Fruit fly (Drosophila melanogaster) whole organism, embryonic: Measurements from ENCODE around the gene pros.

ENCODE experiments used
- ATbp ChIP-seq: fragments of 200-800 bp; sonication (Bioruptor generic); optimal IDR thresholded peaks from 2 replicates; lab custom pipeline; 2017; ENCODE audit warnings: missing biosample characterization, mild to moderate bottlenecking, missing genetic modification characterization, missing genetic modification reagents
- Awh ChIP-seq: fragments of 200-800 bp; sonication (Bioruptor generic); IDR thresholded peaks from 2 replicates; pipeline ENCODE4, ENCODE4 v1.3.6; 2022; ENCODE audit warnings: missing biosample characterization, missing genetic modification characterization
- C15 ChIP-seq: fragments of 200-800 bp; sonication (Bioruptor generic); IDR thresholded peaks from 3 replicates; pipeline ENCODE4 v1.3.6; 2022; ENCODE audit warnings: missing biosample characterization, missing genetic modification characterization
- CG10267 ChIP-seq: fragments of 200-800 bp; sonication (Bioruptor generic); optimal IDR thresholded peaks from 2 replicates; lab custom pipeline; 2018; ENCODE audit warnings: missing biosample characterization, mild to moderate bottlenecking, missing genetic modification characterization, moderate library complexity
- CG10543 ChIP-seq: fragments of 200-800 bp; sonication (Bioruptor generic); optimal IDR thresholded peaks from 3 replicates; lab custom pipeline; 2017; ENCODE audit warnings: missing biosample characterization, mild to moderate bottlenecking, missing genetic modification characterization, moderate library complexity
- CG11560 ChIP-seq: fragments of 200-800 bp; sonication (Bioruptor generic); IDR thresholded peaks from 3 replicates; pipeline ENCODE4 v1.3.6; 2022; ENCODE audit warnings: missing biosample characterization, missing genetic modification characterization
- CG11695 ChIP-seq: fragments of 200-800 bp; sonication (Bioruptor generic); IDR thresholded peaks from 3 replicates; pipeline ENCODE4 v1.3.6; 2022; ENCODE audit warnings: missing biosample characterization, missing genetic modification characterization
- CG11696 ChIP-seq: fragments of 200-800 bp; sonication (Bioruptor generic); IDR thresholded peaks from 2 replicates; pipeline ENCODE4 v1.3.6; 2022; ENCODE audit warnings: missing biosample characterization, missing genetic modification characterization
- CG11723 ChIP-seq: fragments of 200-800 bp; sonication (Bioruptor generic); optimal IDR thresholded peaks from 2 replicates; lab custom pipeline; 2017; ENCODE audit warnings: missing biosample characterization, mild to moderate bottlenecking, missing genetic modification characterization
- CG12659 ChIP-seq: fragments of 200-800 bp; sonication (Bioruptor generic); optimal IDR thresholded peaks from 3 replicates; lab custom pipeline; 2017; ENCODE audit warnings: mild to moderate bottlenecking, missing biosample characterization, missing genetic modification reagents, missing genetic modification characterization
- CG12744 ChIP-seq: fragments of 200-800 bp; sonication (Bioruptor generic); optimal IDR thresholded peaks from 2 replicates; lab custom pipeline; 2016; ENCODE audit warnings: missing biosample characterization, missing genetic modification characterization
- CG13123 ChIP-seq: fragments of 200-800 bp; sonication (Bioruptor generic); optimal IDR thresholded peaks from 2 replicates; lab custom pipeline; 2016; ENCODE audit warnings: missing biosample characterization, missing genetic modification characterization
- CG13424 ChIP-seq: fragments of 200-800 bp; sonication (Bioruptor generic); optimal IDR thresholded peaks from 2 replicates; lab custom pipeline; 2019; ENCODE audit warnings: missing biosample characterization, mild to moderate bottlenecking, missing genetic modification characterization, moderate library complexity
- CG13624 ChIP-seq: fragments of 200-800 bp; sonication (Bioruptor generic); optimal IDR thresholded peaks from 2 replicates; lab custom pipeline; 2016; ENCODE audit warnings: missing biosample characterization, missing genetic modification characterization
- CG14667 ChIP-seq: fragments of 200-800 bp; sonication (Bioruptor generic); IDR thresholded peaks from 2 replicates; pipeline ENCODE4 v1.3.6; 2022; ENCODE audit warnings: missing biosample characterization, missing genetic modification characterization
- CG1603 ChIP-seq: fragments of 200-800 bp; sonication (Bioruptor generic); optimal IDR thresholded peaks from 2 replicates; lab custom pipeline; 2019; ENCODE audit warnings: missing biosample characterization, mild to moderate bottlenecking, missing genetic modification characterization, moderate library complexity
- CG17568 ChIP-seq: fragments of 200-800 bp; sonication (Bioruptor generic); optimal IDR thresholded peaks from 2 replicates; lab custom pipeline; 2018; ENCODE audit warnings: missing biosample characterization, mild to moderate bottlenecking, missing genetic modification characterization, moderate library complexity
- CG18476 ChIP-seq: fragments of 200-800 bp; sonication (Bioruptor generic); optimal IDR thresholded peaks from 2 replicates; lab custom pipeline; 2016; ENCODE audit warnings: missing biosample characterization, mild to moderate bottlenecking, missing genetic modification characterization
- CG2875 ChIP-seq: fragments of 200-800 bp; sonication (Bioruptor generic); optimal IDR thresholded peaks from 2 replicates; lab custom pipeline; 2017; ENCODE audit warnings: missing biosample characterization, mild to moderate bottlenecking, missing genetic modification characterization, missing genetic modification reagents
- CG3407 ChIP-seq: fragments of 200-800 bp; sonication (Bioruptor generic); optimal IDR thresholded peaks from 2 replicates; lab custom pipeline; 2018; ENCODE audit warnings: missing biosample characterization, mild to moderate bottlenecking, missing genetic modification characterization
- CG3726 ChIP-seq: fragments of 200-800 bp; sonication (Bioruptor generic); IDR thresholded peaks from 3 replicates; pipeline ENCODE4, ENCODE4 v1.3.6; 2022; ENCODE audit warnings: missing biosample characterization, missing genetic modification characterization
- CG4282 ChIP-seq: fragments of 200-800 bp; sonication (Bioruptor generic); optimal IDR thresholded peaks from 2 replicates; lab custom pipeline; 2016; ENCODE audit warnings: missing biosample characterization, missing genetic modification characterization
- CG4328 ChIP-seq: fragments of 200-800 bp; sonication (Bioruptor generic); optimal IDR thresholded peaks from 3 replicates; lab custom pipeline; 2017; ENCODE audit warnings: missing biosample characterization, missing genetic modification reagents, missing genetic modification characterization
- CG43689 ChIP-seq: fragments of 200-800 bp; sonication (Bioruptor generic); IDR thresholded peaks from 2 replicates; pipeline ENCODE4 v1.3.6; 2022; ENCODE audit warnings: missing biosample characterization, missing genetic modification characterization
- CG4730 ChIP-seq: fragments of 200-800 bp; sonication (Bioruptor generic); IDR thresholded peaks from 2 replicates; pipeline ENCODE4 v1.3.6; 2022; ENCODE audit warnings: missing biosample characterization, missing genetic modification characterization
- CG6813 ChIP-seq: fragments of 200-800 bp; sonication (Bioruptor generic); optimal IDR thresholded peaks from 2 replicates; lab custom pipeline; 2017; ENCODE audit warnings: missing biosample characterization, missing genetic modification characterization, mild to moderate bottlenecking, moderate library complexity, missing genetic modification reagents
- CG8089 ChIP-seq: fragments of 200-800 bp; sonication (Bioruptor generic); optimal IDR thresholded peaks from 3 replicates; lab custom pipeline; 2016; ENCODE audit warnings: missing biosample characterization, missing genetic modification characterization
- CG8388 ChIP-seq: fragments of 200-800 bp; sonication (Bioruptor generic); optimal IDR thresholded peaks from 2 replicates; lab custom pipeline; 2019; ENCODE audit warnings: missing biosample characterization, mild to moderate bottlenecking, missing genetic modification characterization, moderate library complexity
- CG8478 ChIP-seq: fragments of >200 bp; optimal IDR thresholded peaks from 2 replicates; lab custom pipeline; 2018
- CG8765 ChIP-seq: fragments of 200-800 bp; sonication (Bioruptor generic); IDR thresholded peaks from 2 replicates; pipeline ENCODE4 v1.3.6; 2022; ENCODE audit warnings: missing biosample characterization, missing genetic modification characterization
- Dll ChIP-seq: fragments of 200-800 bp; sonication (Bioruptor generic); IDR thresholded peaks from 4 replicates; pipeline ENCODE4 v1.3.6; 2022; ENCODE audit warnings: missing biosample characterization, missing genetic modification characterization; ENCODE audit not compliant: partially characterized antibody
- Doc2 ChIP-seq: fragments of 200-800 bp; sonication (Bioruptor generic); IDR thresholded peaks from 2 replicates; pipeline ENCODE4 v1.3.6; 2022; ENCODE audit warnings: missing biosample characterization, missing genetic modification characterization
- Fer3 ChIP-seq: fragments of 200-800 bp; sonication (Bioruptor generic); optimal IDR thresholded peaks from 2 replicates; lab custom pipeline; 2018; ENCODE audit warnings: missing biosample characterization, mild to moderate bottlenecking, missing genetic modification characterization, moderate library complexity
- NFAT ChIP-seq: fragments of 200-800 bp; sonication (Bioruptor generic); IDR thresholded peaks from 2 replicates; pipeline ENCODE4 v1.3.6; 2022; ENCODE audit warnings: missing biosample characterization, missing genetic modification characterization
- Sox100B ChIP-seq: fragments of 200-800 bp; sonication (Bioruptor generic); optimal IDR thresholded peaks from 3 replicates; lab custom pipeline; 2018; ENCODE audit warnings: missing biosample characterization, mild to moderate bottlenecking, missing genetic modification characterization
- Spps ChIP-seq: fragments of 200-800 bp; sonication (Bioruptor generic); optimal IDR thresholded peaks from 2 replicates; lab custom pipeline; 2018; ENCODE audit warnings: missing biosample characterization, mild to moderate bottlenecking, missing genetic modification characterization
- Sry-β ChIP-seq: fragments of 200-800 bp; sonication (Bioruptor generic); optimal IDR thresholded peaks from 2 replicates; lab custom pipeline; 2018; ENCODE audit warnings: missing biosample characterization, mild to moderate bottlenecking, missing genetic modification characterization, moderate library complexity
- bsh ChIP-seq, 2 experiments: fragments of 200-800 bp; sonication (Bioruptor generic); optimal IDR thresholded peaks; 2 replicates each; lab custom pipeline; 2017 to 2018; ENCODE audit warnings: mild to moderate bottlenecking in 2 of 2, missing biosample characterization in 2 of 2, missing genetic modification characterization in 2 of 2, moderate library complexity in 1 of 2
- dpn ChIP-seq, 2 experiments: fragments of 200-800 bp; sonication (Bioruptor generic); optimal IDR thresholded peaks; 3 replicates each; lab custom pipeline; 2016; ENCODE audit warnings: missing biosample characterization in 2 of 2, missing genetic modification characterization in 2 of 2
- exex ChIP-seq: fragments of 200-800 bp; sonication (Bioruptor generic); optimal IDR thresholded peaks from 4 replicates; lab custom pipeline; 2018; ENCODE audit warnings: missing biosample characterization, mild to moderate bottlenecking, missing genetic modification characterization, moderate library complexity
- ftz-f1 ChIP-seq: fragments of 200-800 bp; sonication (Bioruptor generic); optimal IDR thresholded peaks from 2 replicates; lab custom pipeline; 2016; ENCODE audit warnings: missing biosample characterization, missing genetic modification characterization
- insv ChIP-seq, 2 experiments: fragments of 200-800 bp; sonication (Bioruptor generic); optimal IDR thresholded peaks; 3 replicates each; lab custom pipeline; 2016 to 2018; ENCODE audit warnings: missing biosample characterization in 2 of 2, missing genetic modification characterization in 2 of 2
- knrl ChIP-seq: fragments of 200-800 bp; sonication (Bioruptor generic); IDR thresholded peaks from 3 replicates; pipeline ENCODE4 v1.3.6; 2022; ENCODE audit warnings: missing biosample characterization, missing genetic modification characterization; ENCODE audit not compliant: partially characterized antibody
- oc ChIP-seq: fragments of 200-800 bp; sonication (Bioruptor generic); optimal IDR thresholded peaks from 2 replicates; lab custom pipeline; 2018; ENCODE audit warnings: missing biosample characterization, mild to moderate bottlenecking, missing genetic modification characterization, moderate library complexity
- pita ChIP-seq: fragments of 200-800 bp; sonication (Bioruptor generic); optimal IDR thresholded peaks from 2 replicates; lab custom pipeline; 2017; ENCODE audit warnings: missing biosample characterization, mild to moderate bottlenecking, missing genetic modification characterization
- psq ChIP-seq: fragments of 200-800 bp; sonication (Bioruptor generic); optimal IDR thresholded peaks from 2 replicates; lab custom pipeline; 2017; ENCODE audit warnings: missing biosample characterization, missing genetic modification characterization
- sens ChIP-seq: fragments of 200-800 bp; sonication (Bioruptor generic); peaks from one replicate; lab custom pipeline; 2016; ENCODE audit warnings: missing biosample characterization, missing genetic modification characterization
- sens-2 ChIP-seq: fragments of 200-800 bp; sonication (Bioruptor generic); IDR thresholded peaks from 2 replicates; pipeline ENCODE4 v1.3.6; 2022; ENCODE audit warnings: missing biosample characterization, missing genetic modification characterization
- sima ChIP-seq: fragments of 200-800 bp; sonication (Bioruptor generic); optimal IDR thresholded peaks from 2 replicates; lab custom pipeline; 2016; ENCODE audit warnings: missing biosample characterization, missing genetic modification characterization
- usp ChIP-seq: fragments of >200 bp; optimal IDR thresholded peaks from 2 replicates; lab custom pipeline; 2017; ENCODE audit warnings: missing biosample characterization, missing genetic modification characterization

The pros gene

dm6 chr3R:11454210-11454904 is 126.1 kb downstream of the pros start (continued):
- TF ChIP-seq oc (tag; lab: Kevin White, UChicago) (no peak), CG11723 (GFP tag; lab: Kevin White, UChicago) (no peak), psq (GFP tag; lab: Kevin White, UChicago) (no peak), Spps (tag; lab: Kevin White, UChicago) (no peak), CG11696 (GFP tag; lab: Robert Waterston, UW) (no peak), CG10267 (tag; lab: Kevin White, UChicago) (peak; percentile 13), CG18476 (GFP tag; lab: Kevin White, UChicago) (no peak), dpn (GFP tag; optimal IDR thresholded peaks at IDR 0.05; lab: Kevin White, UChicago) (peak; percentile 49 to 70), NFAT (peak; percentile 39; the same call in 1 of the 2 replicates), Fer3 (peak; percentile 65), sens (GFP tag; lab: Kevin White, UChicago) (peak; percentile 68), CG11695 (GFP tag; lab: Robert Waterston, UW) (peak; percentile 51; the same call in 1 of the 3 replicates), CG13123 (GFP tag; lab: Kevin White, UChicago) (no peak), Dll (GFP tag; lab: Robert Waterston, UW) (no peak), CG10543 (GFP tag; lab: Kevin White, UChicago) (peak; percentile 19), C15 (GFP tag; lab: Robert Waterston, UW) (0 out of 3 replicates have a peak, but pooled peaks have one; percentile 31), CG11560 (tag; lab: Robert Waterston, UW) (peak; percentile 41; the same call in 1 of the 3 replicates), CG8089 (GFP tag; lab: Kevin White, UChicago) (no peak), CG6813 (GFP tag; lab: Kevin White, UChicago) (no peak), CG13424 (peak; percentile 73), Doc2 (GFP tag; lab: Robert Waterston, UW) (no peak), CG43689 (GFP tag; lab: Robert Waterston, UW) (no peak), knrl (GFP tag; lab: Robert Waterston, UW) (no peak), CG8388 (GFP tag; lab: Kevin White, UChicago) (no peak), ftz-f1 (GFP tag; lab: Kevin White, UChicago) (no peak), Sox100B (GFP tag; lab: Kevin White, UChicago) (peak; percentile 67), CG17568 (GFP tag; lab: Kevin White, UChicago) (no peak), CG2875 (GFP tag; lab: Kevin White, UChicago) (no peak), CG4282 (GFP tag; lab: Kevin White, UChicago) (no peak), bsh (GFP tag; optimal IDR thresholded peaks at IDR 0.05; lab: Kevin White, UChicago) (no peak), ATbp (GFP tag; lab: Kevin White, UChicago) (no peak), exex (tag; lab: Kevin White, UChicago) (no peak), CG12744 (GFP tag; lab: Kevin White, UChicago) (peak; percentile 33), usp (GFP tag; lab: Kevin White, UChicago) (no peak), CG3726 (GFP tag; lab: Robert Waterston, UW) (no peak), CG13624 (GFP tag; lab: Kevin White, UChicago) (peak; percentile 59), CG3407 (GFP tag; lab: Kevin White, UChicago) (no peak), insv (GFP tag; optimal IDR thresholded peaks at IDR 0.05; lab: Kevin White, UChicago) (no peak), CG8765 (no peak), CG14667 (peak; percentile 44), CG4730 (GFP tag; lab: Robert Waterston, UW) (no peak), Awh (no peak), CG4328 (GFP tag; lab: Kevin White, UChicago) (no peak), pita (GFP tag; lab: Kevin White, UChicago) (no peak), sima (GFP tag; lab: Kevin White, UChicago) (peak; percentile 19), CG12659 (GFP tag; lab: Kevin White, UChicago) (peak; percentile 66), Sry-β (GFP tag; lab: Kevin White, UChicago) (no peak), CG8478 (lab: Kevin White, UChicago) (no peak), sens-2 (GFP tag; lab: Robert Waterston, UW) (no peak), CG1603 (tag; lab: Kevin White, UChicago) (no peak)
